Worm (Caenorhabditis elegans) whole organism, L1 larva: ENCODE measurements around the gene hlh-11.
A peak's percentile ranks its signal among the peaks of the same experiment; 100 is the strongest.

Experiments used
- C04F5.9 ChIP-seq: sonication (generic microtip); optimal IDR thresholded peaks from 2 replicates; lab custom pipeline; 2016; ENCODE audit warnings: missing genetic modification characterization, missing compliant biosample characterization
- F16B12.6 ChIP-seq: fragments of 150-350 bp; optimal IDR thresholded peaks from 2 replicates; lab custom pipeline; 2014; ENCODE audit warnings: missing biosample characterization, missing genetic modification characterization
- Y116A8C.19 ChIP-seq: sonication (generic microtip); optimal IDR thresholded peaks from 2 replicates; lab custom pipeline; 2016; ENCODE audit warnings: missing compliant biosample characterization, missing genetic modification characterization, borderline replicate concordance
- aly-2 ChIP-seq: fragments of 150-350 bp; optimal IDR thresholded peaks from 2 replicates; lab custom pipeline; 2014; ENCODE audit warnings: missing biosample characterization, missing genetic modification characterization
- blmp-1 ChIP-seq: fragments of 150-350 bp; optimal IDR thresholded peaks from 2 replicates; lab custom pipeline; 2014; ENCODE audit warnings: missing biosample characterization, missing genetic modification characterization
- ceh-63 ChIP-seq: fragments of 200-800 bp; sonication (Bioruptor generic); optimal IDR thresholded peaks from 2 replicates; lab custom pipeline; 2018; ENCODE audit warnings: mild to moderate bottlenecking, missing genetic modification characterization, missing compliant biosample characterization
- ceh-90 ChIP-seq: sonication (generic microtip); optimal IDR thresholded peaks from 2 replicates; lab custom pipeline; 2016; ENCODE audit warnings: missing genetic modification characterization, missing compliant biosample characterization
- ces-1 ChIP-seq: fragments of 150-350 bp; optimal IDR thresholded peaks from 2 replicates; lab custom pipeline; 2014; ENCODE audit warnings: missing biosample characterization, missing genetic modification reagents, missing genetic modification characterization
- dpl-1 ChIP-seq, 3 experiments: fragments of 150-350 bp in 2 of 3; sonication (generic microtip) in 1 of 3; optimal IDR thresholded peaks; 2 replicates each; lab custom pipeline; 2014 to 2017; ENCODE audit warnings: missing biosample characterization in 3 of 3, missing genetic modification characterization in 3 of 3, missing genetic modification reagents in 3 of 3
- dsc-1 ChIP-seq: sonication (generic microtip); optimal IDR thresholded peaks from 2 replicates; lab custom pipeline; 2016; ENCODE audit warnings: mild to moderate bottlenecking, missing genetic modification characterization, missing compliant biosample characterization
- efl-1 ChIP-seq, 4 experiments: fragments of 150-350 bp; optimal IDR thresholded peaks in 3 of 4; peaks in 1 of 4; 1 replicate in 1 of 4; 2 replicates in 3 of 4; lab custom pipeline; 2014; ENCODE audit warnings: missing biosample characterization in 2 of 4, missing genetic modification characterization in 2 of 4, missing genetic modification reagents in 2 of 4
- egl-13 ChIP-seq: sonication (generic microtip); optimal IDR thresholded peaks from 2 replicates; lab custom pipeline; 2016; ENCODE audit warnings: missing genotype, missing genetic modification reagents, missing genetic modification characterization, missing compliant biosample characterization
- egl-27 ChIP-seq, 2 experiments: fragments of 150-350 bp in 1 of 2; sonication (generic microtip); optimal IDR thresholded peaks; 3 replicates each; lab custom pipeline; 2017 to 2018; ENCODE audit warnings: missing biosample characterization in 2 of 2, missing genetic modification characterization in 2 of 2, missing genetic modification reagents in 2 of 2
- fkh-10 ChIP-seq: sonication (generic microtip); optimal IDR thresholded peaks from 2 replicates; lab custom pipeline; 2017; ENCODE audit warnings: missing biosample characterization, missing genetic modification reagents, missing genetic modification characterization
- fkh-8 ChIP-seq: sonication (generic microtip); optimal IDR thresholded peaks from 2 replicates; lab custom pipeline; 2016; ENCODE audit warnings: mild to moderate bottlenecking, missing genetic modification characterization, missing compliant biosample characterization
- grh-1 ChIP-seq: fragments of 200-800 bp; sonication (Bioruptor generic); IDR thresholded peaks from 2 replicates; pipeline ENCODE4 v1.3.6; 2022; ENCODE audit warnings: missing genetic modification reagents, missing genetic modification characterization, missing compliant biosample characterization
- lin-13 ChIP-seq: fragments of 150-350 bp; optimal IDR thresholded peaks from 2 replicates; lab custom pipeline; 2014; ENCODE audit warnings: missing biosample characterization, missing genetic modification reagents, missing genetic modification characterization
- lin-14 ChIP-seq: fragments of 200-800 bp; sonication (Bioruptor generic); optimal IDR thresholded peaks from 2 replicates; lab custom pipeline; 2018; ENCODE audit warnings: mild to moderate bottlenecking, missing genetic modification characterization, moderate library complexity, missing compliant biosample characterization
- lin-15B ChIP-seq: fragments of 150-350 bp; sonication (generic microtip); optimal IDR thresholded peaks from 3 replicates; lab custom pipeline; 2014; ENCODE audit warnings: missing biosample characterization, missing genetic modification characterization
- lsy-2 ChIP-seq, 2 experiments: fragments of 150-350 bp; optimal IDR thresholded peaks; 2 replicates each; lab custom pipeline; 2014; ENCODE audit warnings: missing biosample characterization in 2 of 2, missing genetic modification characterization in 2 of 2
- mab-9 ChIP-seq: fragments of 200-800 bp; sonication (Bioruptor generic); IDR thresholded peaks from 2 replicates; pipeline ENCODE4 v1.3.6; 2022; ENCODE audit warnings: missing genetic modification reagents, missing genetic modification characterization, missing compliant biosample characterization
- mep-1 ChIP-seq: fragments of 150-350 bp; optimal IDR thresholded peaks from 2 replicates; lab custom pipeline; 2014; ENCODE audit warnings: missing biosample characterization, missing genetic modification characterization
- nhr-11 ChIP-seq: fragments of 150-350 bp; optimal IDR thresholded peaks from 2 replicates; lab custom pipeline; 2014; ENCODE audit warnings: missing biosample characterization, missing genetic modification characterization
- nhr-12 ChIP-seq: sonication (generic microtip); optimal IDR thresholded peaks from 2 replicates; lab custom pipeline; 2017; ENCODE audit warnings: missing biosample characterization, missing genetic modification characterization
- nhr-19 ChIP-seq: fragments of 200-800 bp; sonication (Bioruptor generic); conservative IDR thresholded peaks from 2 replicates; pipeline ENCODE4 v1.3.6; 2022; ENCODE audit warnings: missing genetic modification characterization, missing compliant biosample characterization
- nhr-20 ChIP-seq: sonication (generic microtip); optimal IDR thresholded peaks from 2 replicates; lab custom pipeline; 2016; ENCODE audit warnings: mild to moderate bottlenecking, missing genetic modification characterization, missing compliant biosample characterization
- nhr-237 ChIP-seq: fragments of 150-350 bp; optimal IDR thresholded peaks from 2 replicates; lab custom pipeline; 2014; ENCODE audit warnings: missing biosample characterization, missing genetic modification characterization
- nhr-71 ChIP-seq: sonication (generic microtip); optimal IDR thresholded peaks from 2 replicates; lab custom pipeline; 2016; ENCODE audit warnings: mild to moderate bottlenecking, missing genetic modification characterization, moderate library complexity, missing compliant biosample characterization
- nhr-76 ChIP-seq: sonication (generic microtip); optimal IDR thresholded peaks from 2 replicates; lab custom pipeline; 2017; ENCODE audit warnings: missing biosample characterization, missing genetic modification characterization
- nhr-77 ChIP-seq: fragments of 150-350 bp; optimal IDR thresholded peaks from 2 replicates; lab custom pipeline; 2014; ENCODE audit warnings: missing biosample characterization, missing genetic modification characterization
- nhr-84 ChIP-seq: sonication (generic microtip); optimal IDR thresholded peaks from 2 replicates; lab custom pipeline; 2017; ENCODE audit warnings: missing biosample characterization, missing genetic modification characterization
- nhr-85 ChIP-seq: sonication (generic microtip); peaks from one replicate; lab custom pipeline; 2016; ENCODE audit warnings: missing genetic modification characterization, inconsistent platforms, missing compliant biosample characterization
- pax-3 ChIP-seq: fragments of 200-800 bp; sonication (Bioruptor generic); optimal IDR thresholded peaks from 2 replicates; lab custom pipeline; 2018; ENCODE audit warnings: mild to moderate bottlenecking, missing genetic modification characterization, moderate library complexity, missing compliant biosample characterization
- skn-1 ChIP-seq: fragments of 150-350 bp; optimal IDR thresholded peaks from 2 replicates; lab custom pipeline; 2014; ENCODE audit warnings: missing biosample characterization, missing genetic modification characterization
- snpc-4 ChIP-seq: fragments of 150-350 bp; optimal IDR thresholded peaks from 2 replicates; lab custom pipeline; 2014; ENCODE audit warnings: missing biosample characterization, missing genetic modification characterization
- snu-23 ChIP-seq: sonication (generic microtip); optimal IDR thresholded peaks from 2 replicates; lab custom pipeline; 2016; ENCODE audit warnings: missing genetic modification characterization, missing compliant biosample characterization
- sox-4 ChIP-seq: sonication (generic microtip); optimal IDR thresholded peaks from 2 replicates; lab custom pipeline; 2016; ENCODE audit warnings: missing genetic modification characterization, missing compliant biosample characterization
- sptf-1 ChIP-seq: fragments of 150-350 bp; optimal IDR thresholded peaks from 2 replicates; lab custom pipeline; 2014; ENCODE audit warnings: missing biosample characterization, missing genetic modification characterization
- sup-37 ChIP-seq: fragments of 200-800 bp; sonication (Bioruptor generic); optimal IDR thresholded peaks from 2 replicates; lab custom pipeline; 2018; ENCODE audit warnings: mild to moderate bottlenecking, missing genetic modification characterization, missing compliant biosample characterization
- tbx-2 ChIP-seq: sonication (generic microtip); optimal IDR thresholded peaks from 2 replicates; lab custom pipeline; 2016; ENCODE audit warnings: missing genetic modification characterization, missing compliant biosample characterization
- unc-62 ChIP-seq: fragments of 150-350 bp; optimal IDR thresholded peaks from 2 replicates; lab custom pipeline; 2014; ENCODE audit warnings: missing biosample characterization, missing genetic modification reagents, missing genetic modification characterization
- xbp-1 ChIP-seq: sonication (generic microtip); optimal IDR thresholded peaks from 2 replicates; lab custom pipeline; 2016; ENCODE audit warnings: missing genetic modification characterization, missing compliant biosample characterization
- zag-1 ChIP-seq: fragments of 150-350 bp; optimal IDR thresholded peaks from 2 replicates; lab custom pipeline; 2014; ENCODE audit warnings: missing biosample characterization, missing genetic modification characterization
- ztf-11 ChIP-seq, 2 experiments: sonication (generic microtip); optimal IDR thresholded peaks; 2 replicates each; lab custom pipeline; 2016 to 2017; ENCODE audit warnings: missing genetic modification characterization in 2 of 2, missing biosample characterization in 1 of 2, missing compliant biosample characterization in 1 of 2
- ztf-4 ChIP-seq: fragments of 150-350 bp; optimal IDR thresholded peaks from 2 replicates; lab custom pipeline; 2014; ENCODE audit warnings: missing biosample characterization, missing genetic modification characterization

Gene hlh-11

DNA sequence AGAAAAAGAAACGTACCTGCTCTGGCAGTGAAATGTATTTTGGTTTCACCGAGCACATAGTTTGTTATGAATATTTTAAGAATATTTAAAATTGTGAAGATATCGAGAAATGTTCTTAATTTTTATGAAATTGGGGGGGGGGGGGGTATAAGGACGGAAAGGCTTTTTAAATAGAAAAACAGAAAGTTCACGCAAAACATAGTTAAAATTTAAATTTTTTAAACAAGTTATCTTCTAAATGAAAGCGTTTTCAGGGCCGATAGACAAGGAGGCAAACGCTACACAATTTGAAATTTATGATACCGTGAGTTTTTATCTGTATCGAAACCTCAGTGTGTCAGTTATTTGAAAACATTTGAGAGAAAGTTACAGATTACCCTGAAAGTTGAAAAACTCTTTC lies 36.3 kb downstream of the hlh-11 start, which contains the start of gene C15H7.4:
C15H7.4 (minus strand) TSS at position 101 of the 400 bp plus-strand sequence.
- TF ChIP-seq lin-15B (tag; lab: Kevin White, UChicago) (no peak), skn-1 (tag; lab: Kevin White, UChicago) (no peak), F16B12.6 (no peak), ceh-90 (tag; lab: Kevin White, UChicago) (no peak), ces-1 (no peak), dsc-1 (no peak), lin-14 (GFP tag; lab: Kevin White, UChicago) (no peak), aly-2 (tag; lab: Kevin White, UChicago) (no peak), egl-13 (tag; lab: Kevin White, UChicago) (no peak), nhr-71 (tag; lab: Kevin White, UChicago) (no peak), nhr-77 (tag; lab: Kevin White, UChicago) (no peak)

DNA sequence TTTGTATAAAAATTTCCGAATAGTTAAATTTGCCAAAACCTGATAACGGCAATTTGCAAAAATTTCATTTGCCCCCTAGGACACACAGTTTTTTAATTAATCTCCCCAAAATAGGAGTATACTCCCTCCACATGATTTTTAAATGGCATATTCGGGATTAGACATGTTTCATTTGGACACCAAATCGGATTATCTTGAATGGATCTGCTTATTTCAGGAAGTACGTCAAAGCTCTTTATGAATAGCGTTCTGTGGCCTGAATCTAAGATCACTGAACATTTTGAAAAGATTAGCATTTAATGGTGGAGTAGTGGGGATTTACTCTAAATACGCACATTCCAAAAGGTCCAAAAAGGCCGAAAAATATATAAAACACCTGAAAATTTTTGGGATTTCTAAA lies 39.1 kb downstream of the hlh-11 start:
- TF ChIP-seq fkh-8 (tag; lab: Kevin White, UChicago) (peak; percentile 30), nhr-237 (tag; lab: Kevin White, UChicago) (no peak), pax-3 (tag; lab: Kevin White, UChicago) (peak; percentile 53), ceh-90 (tag; lab: Kevin White, UChicago) (no peak), zag-1 (tag; lab: Kevin White, UChicago) (no peak), sox-4 (tag; lab: Kevin White, UChicago) (no peak), mab-9 (GFP tag; lab: Robert Waterston, UW) (no peak), ztf-11 (tag; optimal IDR thresholded peaks at IDR 0.05; lab: Kevin White, UChicago) (no peak), nhr-11 (tag; lab: Kevin White, UChicago) (no peak), C04F5.9 (tag; lab: Kevin White, UChicago) (no peak), nhr-19 (no peak), nhr-84 (tag; lab: Kevin White, UChicago) (no peak), sup-37 (no peak), dsc-1 (peak; percentile 94), ces-1 (no peak)

DNA sequence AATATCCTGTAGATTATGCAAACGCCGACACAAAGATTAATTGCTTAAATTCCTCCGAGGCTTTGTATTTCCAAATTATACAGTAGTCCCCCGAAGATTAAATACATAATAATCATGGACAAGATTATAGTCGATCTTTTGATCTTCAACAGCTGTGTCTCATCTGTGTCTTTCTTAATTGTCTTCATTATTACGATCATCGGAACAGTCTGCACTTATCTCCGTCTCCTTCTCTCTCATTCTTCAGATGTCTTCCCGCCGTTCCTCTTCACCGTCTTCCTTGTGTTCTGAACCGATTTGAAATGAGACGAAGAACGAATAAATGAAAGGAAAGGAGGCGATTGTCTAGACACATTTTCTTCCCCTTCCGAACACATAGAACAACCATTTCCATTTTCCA lies 41.6 kb downstream of the hlh-11 start:
- no peak for TF ChIP-seq sptf-1 (tag; lab: Kevin White, UChicago)
- no peak for TF ChIP-seq ces-1
- no peak for TF ChIP-seq unc-62 (GFP tag; lab: Kevin White, UChicago)
- TF ChIP-seq dsc-1 = peak; percentile 28
- peak; percentile 56 for TF ChIP-seq nhr-19
- TF ChIP-seq efl-1 (optimal IDR thresholded peaks at IDR 0.05; lab: Kevin White, UChicago) = no peak
- peak in 1 of 2 experiments; percentile 38 for TF ChIP-seq efl-1 (GFP tag; optimal IDR thresholded peaks at IDR 0.05 in 1 of 2; lab: Kevin White, UChicago)
- TF ChIP-seq tbx-2 = no peak
- no peak for TF ChIP-seq nhr-12
- peak; percentile 39 for TF ChIP-seq nhr-85 (tag; lab: Kevin White, UChicago)
- peak; percentile 30 for TF ChIP-seq lin-14 (GFP tag; lab: Kevin White, UChicago)
- TF ChIP-seq snu-23 (GFP tag; lab: Kevin White, UChicago) = no peak
- peak; percentile 24 for TF ChIP-seq nhr-20 (tag; lab: Kevin White, UChicago)

DNA sequence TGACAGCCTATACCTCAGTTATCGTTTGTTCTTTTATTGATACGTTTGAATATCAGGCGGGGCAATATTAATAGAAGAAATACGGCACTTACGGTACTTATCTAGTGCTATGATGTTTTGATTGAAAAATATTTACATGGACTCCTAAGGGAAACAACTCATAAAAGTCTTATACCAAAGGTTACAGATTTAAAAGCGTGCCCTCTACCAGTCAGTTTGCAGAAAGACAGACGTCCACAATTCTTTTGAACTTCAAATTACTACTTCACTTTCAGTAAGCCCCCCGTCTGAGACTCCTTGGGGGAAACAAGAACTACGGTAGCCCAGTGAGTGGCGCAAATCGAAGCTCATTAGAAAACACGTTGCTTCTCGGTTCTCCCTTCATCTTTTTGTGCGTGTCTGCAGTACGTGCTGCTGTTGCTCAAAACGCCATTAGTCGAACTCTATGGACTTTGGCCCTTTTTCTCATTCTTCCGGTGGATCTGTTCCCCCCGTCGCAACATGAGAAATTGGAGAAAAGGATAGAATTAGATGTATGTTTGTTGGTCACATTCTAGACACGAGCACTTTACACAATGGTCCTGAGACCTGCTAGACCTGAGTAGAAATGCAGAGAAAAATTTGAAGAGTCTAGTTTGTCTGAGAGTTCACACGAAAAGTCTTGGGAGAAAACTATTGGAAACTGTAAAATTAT lies 42.9 kb downstream of the hlh-11 start:
- TF ChIP-seq nhr-71 (tag; lab: Kevin White, UChicago) (peak; percentile 54), fkh-10 (no peak), skn-1 (tag; lab: Kevin White, UChicago) (no peak), lsy-2 (tag; optimal IDR thresholded peaks at IDR 0.05; lab: Kevin White, UChicago) (no peak), lin-14 (GFP tag; lab: Kevin White, UChicago) (peak; percentile 68), ztf-4 (tag; lab: Kevin White, UChicago) (no peak), mep-1 (tag; lab: Kevin White, UChicago) (peak; percentile 1), lin-13 (GFP tag; lab: Kevin White, UChicago) (no peak), egl-27 (tag; optimal IDR thresholded peaks at IDR 0.05; lab: Kevin White, UChicago) (no peak), lin-15B (tag; lab: Kevin White, UChicago) (no peak), nhr-84 (tag; lab: Kevin White, UChicago) (no peak), ceh-63 (no peak), nhr-76 (tag; lab: Kevin White, UChicago) (no peak), blmp-1 (tag; lab: Kevin White, UChicago) (no peak), xbp-1 (tag; lab: Kevin White, UChicago) (no peak), snpc-4 (tag; lab: Kevin White, UChicago) (no peak), dpl-1 (GFP tag; optimal IDR thresholded peaks at IDR 0.05; lab: Kevin White, UChicago) (no peak), nhr-85 (tag; lab: Kevin White, UChicago) (peak; percentile 48), nhr-11 (tag; lab: Kevin White, UChicago) (no peak), nhr-237 (tag; lab: Kevin White, UChicago) (no peak), grh-1 (no peak), Y116A8C.19 (no peak), nhr-19 (peak; percentile 40), nhr-12 (no peak), sup-37 (no peak), nhr-77 (tag; lab: Kevin White, UChicago) (no peak)
